Fruit fly (Drosophila melanogaster): ENCODE data around the gene eIF4EHP.
A peak's percentile ranks its signal among the peaks of the same experiment; 100 is the strongest.

dm6 chr3R:24141013-24141592 is 32.3 kb upstream of the eIF4EHP start, which contains the start of gene Kal1:
- TF ChIP-seq CG11696 (GFP tag; IDR thresholded peaks at IDR 0.05) (peak; percentile 47), Hr78 (GFP tag; optimal IDR thresholded peaks at IDR 0.05) (peak in 1 of 2 experiments; percentile 82), sim (GFP tag; IDR thresholded peaks at IDR 0.05) (peak; percentile 95), CG10959 (GFP tag; IDR thresholded peaks at IDR 0.05) (peak; percentile 86)
